Worm (Caenorhabditis elegans) whole organism, midembryonic: ENCODE measurements around the gene C29F9.5.

Experiments
- T22C8.4 ChIP-seq: fragments of 200-800 bp; sonication (Bioruptor generic); IDR thresholded peaks from 2 replicates; pipeline ENCODE4 v1.3.6; 2022; ENCODE audit warnings: missing genetic modification characterization, missing compliant biosample characterization
- cog-1 ChIP-seq: sonication (generic microtip); optimal IDR thresholded peaks from 2 replicates; lab custom pipeline; 2016; ENCODE audit warnings: missing genetic modification characterization, missing compliant biosample characterization
- flt-1 ChIP-seq: fragments of 200-800 bp; sonication (Bioruptor generic); IDR thresholded peaks from 2 replicates; pipeline ENCODE4 v1.3.6; 2022; ENCODE audit warnings: missing genetic modification characterization, missing compliant biosample characterization
- klf-2 ChIP-seq: fragments of 200-800 bp; sonication (Bioruptor generic); conservative IDR thresholded peaks from 2 replicates; pipeline ENCODE4 v1.3.6; 2022; ENCODE audit warnings: missing genetic modification reagents, missing genetic modification characterization, missing compliant biosample characterization
- med-1 ChIP-seq: sonication (generic microtip); optimal IDR thresholded peaks from 2 replicates; lab custom pipeline; 2017; ENCODE audit warnings: missing genetic modification characterization, mild to moderate bottlenecking, missing compliant biosample characterization, antibody characterized with exemption, missing genetic modification reagents; ENCODE audit not compliant: insufficient read depth
- ref-1 ChIP-seq: fragments of 200-800 bp; sonication (Bioruptor generic); conservative IDR thresholded peaks from 2 replicates; pipeline ENCODE4 v1.3.6; 2022; ENCODE audit warnings: missing genetic modification reagents, missing genetic modification characterization, missing compliant biosample characterization
- tab-1 ChIP-seq: fragments of 200-800 bp; sonication (Bioruptor generic); IDR thresholded peaks from 2 replicates; pipeline ENCODE4 v1.3.6; 2022; ENCODE audit warnings: missing genetic modification characterization, missing compliant biosample characterization
- ztf-23 ChIP-seq: fragments of 200-800 bp; sonication (Bioruptor generic); IDR thresholded peaks from 2 replicates; pipeline ENCODE4 v1.3.6; 2022; ENCODE audit warnings: missing genetic modification reagents, missing genetic modification characterization, missing compliant biosample characterization
- ztf-29 ChIP-seq: fragments of 200-800 bp; sonication (Bioruptor generic); IDR thresholded peaks from 2 replicates; pipeline ENCODE4 v1.3.6; 2022; ENCODE audit warnings: missing genetic modification reagents, missing genetic modification characterization, missing compliant biosample characterization

The C29F9.5 gene

ce11 chrIII:117210-117609, at the start of gene C29F9.5:
Gene C29F9.5 (plus strand): TSS chrIII:117510.
- TF ChIP-seq T22C8.4 (GFP tag; lab: Robert Waterston, UW) (no peak), ztf-23 (GFP tag; lab: Robert Waterston, UW) (no peak), med-1 (GFP tag; lab: Kevin White, UChicago) (no peak), ref-1 (GFP tag; lab: Robert Waterston, UW) (no peak), cog-1 (tag; lab: Kevin White, UChicago) (no peak), flt-1 (GFP tag; lab: Robert Waterston, UW) (no peak), ztf-29 (GFP tag; lab: Robert Waterston, UW) (no peak), klf-2 (no peak), tab-1 (GFP tag; lab: Robert Waterston, UW) (no peak)

ce11 chrIII:69652-70051, 47.7 kb upstream of the C29F9.5 start, which contains the start of gene spt-4:
Gene spt-4 (minus strand): TSS chrIII:69752.
- no peak for TF ChIP-seq T22C8.4 (GFP tag; lab: Robert Waterston, UW)
- TF ChIP-seq flt-1 (GFP tag; lab: Robert Waterston, UW), result no peak
- no peak for TF ChIP-seq ztf-29 (GFP tag; lab: Robert Waterston, UW)
- no peak for TF ChIP-seq cog-1 (tag; lab: Kevin White, UChicago)
- no peak for TF ChIP-seq klf-2
- TF ChIP-seq tab-1 (GFP tag; lab: Robert Waterston, UW), result no peak
- no peak for TF ChIP-seq ztf-23 (GFP tag; lab: Robert Waterston, UW)
- no peak for TF ChIP-seq med-1 (GFP tag; lab: Kevin White, UChicago)
- TF ChIP-seq ref-1 (GFP tag; lab: Robert Waterston, UW), result no peak

- TF ChIP-seq flt-1 (GFP tag; lab: Robert Waterston, UW) (no peak), ztf-23 (GFP tag; lab: Robert Waterston, UW) (no peak), ztf-29 (GFP tag; lab: Robert Waterston, UW) (no peak), klf-2 (no peak), ref-1 (GFP tag; lab: Robert Waterston, UW) (no peak), med-1 (GFP tag; lab: Kevin White, UChicago) (no peak), cog-1 (tag; lab: Kevin White, UChicago) (no peak), T22C8.4 (GFP tag; lab: Robert Waterston, UW) (no peak), tab-1 (GFP tag; lab: Robert Waterston, UW) (no peak)
Observed at ce11 chrIII:72078-72477, 45.2 kb upstream of the C29F9.5 start.

- TF ChIP-seq flt-1 (GFP tag; lab: Robert Waterston, UW), result no peak
- no peak for TF ChIP-seq ref-1 (GFP tag; lab: Robert Waterston, UW)
- no peak for TF ChIP-seq ztf-23 (GFP tag; lab: Robert Waterston, UW)
- no peak for TF ChIP-seq med-1 (GFP tag; lab: Kevin White, UChicago)
- no peak for TF ChIP-seq tab-1 (GFP tag; lab: Robert Waterston, UW)
- TF ChIP-seq cog-1 (tag; lab: Kevin White, UChicago), result no peak
- TF ChIP-seq klf-2, result no peak
- TF ChIP-seq T22C8.4 (GFP tag; lab: Robert Waterston, UW), result no peak
- TF ChIP-seq ztf-29 (GFP tag; lab: Robert Waterston, UW), result no peak
Observed at ce11 chrIII:84372-84771, 32.9 kb upstream of the C29F9.5 start.

- TF ChIP-seq klf-2, result no peak
- no peak for TF ChIP-seq ztf-29 (GFP tag; lab: Robert Waterston, UW)
- no peak for TF ChIP-seq ztf-23 (GFP tag; lab: Robert Waterston, UW)
- no peak for TF ChIP-seq T22C8.4 (GFP tag; lab: Robert Waterston, UW)
- TF ChIP-seq cog-1 (tag; lab: Kevin White, UChicago), result peak; percentile 61
Observed at ce11 chrIII:86316-86715, 31.0 kb upstream of the C29F9.5 start, which contains the start of gene attf-3. Gene attf-3 (minus strand): TSS chrIII:86384.

ce11 chrIII:87183-87582, 30.1 kb upstream of the C29F9.5 start, which contains the start of the genes F54C4.4 and mrpl-40:
Gene F54C4.4 (minus strand): TSS chrIII:87381.
Gene mrpl-40 (plus strand): TSS chrIII:87559.
- TF ChIP-seq cog-1 (tag; lab: Kevin White, UChicago) (peak; percentile 33), tab-1 (GFP tag; lab: Robert Waterston, UW) (no peak), T22C8.4 (GFP tag; lab: Robert Waterston, UW) (peak; percentile 86), ref-1 (GFP tag; lab: Robert Waterston, UW) (no peak), flt-1 (GFP tag; lab: Robert Waterston, UW) (no peak), med-1 (GFP tag; lab: Kevin White, UChicago) (no peak), ztf-23 (GFP tag; lab: Robert Waterston, UW) (no peak), klf-2 (no peak), ztf-29 (GFP tag; lab: Robert Waterston, UW) (no peak)

- TF ChIP-seq med-1 (GFP tag; lab: Kevin White, UChicago) (no peak), klf-2 (no peak), ztf-29 (GFP tag; lab: Robert Waterston, UW) (0 out of 2 replicates have a peak, but pooled peaks have one; percentile 26), tab-1 (GFP tag; lab: Robert Waterston, UW) (peak; percentile 69; the same call in 1 of the 2 replicates), cog-1 (tag; lab: Kevin White, UChicago) (no peak), ref-1 (GFP tag; lab: Robert Waterston, UW) (peak; percentile 44; the same call in 1 of the 2 replicates), T22C8.4 (GFP tag; lab: Robert Waterston, UW) (0 out of 2 replicates have a peak, but pooled peaks have one; percentile 28), ztf-23 (GFP tag; lab: Robert Waterston, UW) (0 out of 2 replicates have a peak, but pooled peaks have one; percentile 35), flt-1 (GFP tag; lab: Robert Waterston, UW) (peak; percentile 81)
Observed at ce11 chrIII:89155-89554, 28.2 kb upstream of the C29F9.5 start.

- TF ChIP-seq ref-1 (GFP tag; lab: Robert Waterston, UW) (no peak), med-1 (GFP tag; lab: Kevin White, UChicago) (no peak), tab-1 (GFP tag; lab: Robert Waterston, UW) (no peak), flt-1 (GFP tag; lab: Robert Waterston, UW) (no peak), cog-1 (tag; lab: Kevin White, UChicago) (no peak), ztf-23 (GFP tag; lab: Robert Waterston, UW) (no peak), ztf-29 (GFP tag; lab: Robert Waterston, UW) (no peak), klf-2 (no peak), T22C8.4 (GFP tag; lab: Robert Waterston, UW) (no peak)
Observed at ce11 chrIII:92247-92646, 25.1 kb upstream of the C29F9.5 start.
